Fruit fly (Drosophila melanogaster): ENCODE data around the gene CG8891.

CG8891 gene

dm6 chr2L:5001582-5001929, 22.4 kb upstream of the CG8891 start:
- no peak for TF ChIP-seq Mio (GFP tag; optimal IDR thresholded peaks at IDR 0.05)
- TF ChIP-seq Hr83 (GFP tag; optimal IDR thresholded peaks at IDR 0.05; ENCODE audit: poor library complexity, severe bottlenecking), result no peak
- no peak for TF ChIP-seq fru (GFP tag; optimal IDR thresholded peaks at IDR 0.05)
- TF ChIP-seq tai (GFP tag; optimal IDR thresholded peaks at IDR 0.05), result no peak
- no peak for TF ChIP-seq sage (GFP tag; optimal IDR thresholded peaks at IDR 0.05)
- TF ChIP-seq br (GFP tag; optimal IDR thresholded peaks at IDR 0.05), result no peak
- no peak for TF ChIP-seq GATAd (GFP tag; optimal IDR thresholded peaks at IDR 0.05)
- TF ChIP-seq lola (GFP tag; optimal IDR thresholded peaks at IDR 0.05), result no peak
- peak; percentile 40 for TF ChIP-seq brk (GFP tag; optimal IDR thresholded peaks at IDR 0.05)
- TF ChIP-seq Jra (GFP tag; optimal IDR thresholded peaks at IDR 0.05), result no peak
- TF ChIP-seq h (GFP tag; optimal IDR thresholded peaks at IDR 0.05), result no peak
- TF ChIP-seq foxo (GFP tag; optimal IDR thresholded peaks at IDR 0.05), result peak in 1 of 2 experiments; percentile 34

DNA sequence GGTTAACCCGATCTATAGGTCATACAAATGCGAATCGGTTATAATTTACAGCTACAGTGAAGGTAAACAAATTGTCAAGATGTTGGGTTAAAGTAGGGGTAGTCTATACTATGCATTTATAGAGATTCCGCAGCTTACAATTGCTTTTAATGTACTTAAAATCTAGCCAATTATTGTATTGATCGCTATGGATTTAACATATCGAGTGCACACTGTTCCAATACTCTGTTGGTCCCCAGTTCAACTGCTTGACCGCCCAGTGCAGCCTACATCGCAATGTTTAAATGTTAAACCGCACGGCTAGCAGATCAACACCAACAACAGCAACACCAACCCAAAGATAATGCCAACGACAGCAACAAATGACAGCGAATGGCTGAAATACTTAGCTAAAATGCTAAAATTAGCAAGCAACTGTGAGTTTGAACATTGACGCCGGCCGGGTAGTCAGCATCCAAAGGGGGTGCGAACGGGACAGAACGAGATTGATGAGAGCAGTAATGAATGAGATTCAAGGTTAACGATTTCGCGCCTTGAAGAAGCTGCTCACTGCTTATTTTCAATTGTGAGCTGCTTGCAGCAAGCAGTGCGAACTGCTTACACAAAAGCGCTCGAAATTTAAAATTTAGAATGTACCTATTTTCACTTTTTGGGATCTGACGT, 21.9 kb upstream of the CG8891 start:
- no peak for TF ChIP-seq usp (GFP tag; optimal IDR thresholded peaks at IDR 0.05)
- no peak for TF ChIP-seq psq (GFP tag; optimal IDR thresholded peaks at IDR 0.05)
- TF ChIP-seq Rel (GFP tag; optimal IDR thresholded peaks at IDR 0.05), result no peak
- peak; percentile 13 for TF ChIP-seq Rel (tag; optimal IDR thresholded peaks at IDR 0.05)
- TF ChIP-seq woc (GFP tag; optimal IDR thresholded peaks at IDR 0.05), result no peak
- peak; percentile 77 for TF ChIP-seq Dif (GFP tag; optimal IDR thresholded peaks at IDR 0.05; ENCODE audit: partially characterized antibody)
- no peak for TF ChIP-seq foxo (GFP tag; optimal IDR thresholded peaks at IDR 0.05)
- TF ChIP-seq Vsx2 (GFP tag; optimal IDR thresholded peaks at IDR 0.05; ENCODE audit: partially characterized antibody), result peak; percentile 23
- TF ChIP-seq sv (GFP tag; optimal IDR thresholded peaks at IDR 0.05), result peak; percentile 7
- TF ChIP-seq N (GFP tag; optimal IDR thresholded peaks at IDR 0.05), result peak; percentile 97
- TF ChIP-seq Hr78 (GFP tag; optimal IDR thresholded peaks at IDR 0.05), result peak; percentile 61
- peak; percentile 76 for TF ChIP-seq Myc (optimal IDR thresholded peaks at IDR 0.05)
- TF ChIP-seq lola (GFP tag; optimal IDR thresholded peaks at IDR 0.05), result peak; percentile 93

- peak; percentile 96 for TF ChIP-seq woc (GFP tag; optimal IDR thresholded peaks at IDR 0.05)
- TF ChIP-seq GATAd (GFP tag; optimal IDR thresholded peaks at IDR 0.05), result no peak
- peak; percentile 21 for TF ChIP-seq Dif (GFP tag; optimal IDR thresholded peaks at IDR 0.05; ENCODE audit: partially characterized antibody)
- no peak for TF ChIP-seq Hr83 (GFP tag; optimal IDR thresholded peaks at IDR 0.05; ENCODE audit: poor library complexity, severe bottlenecking)
- peak; percentile 76 for TF ChIP-seq CG32264 (GFP tag; optimal IDR thresholded peaks at IDR 0.05)
- TF ChIP-seq sage (GFP tag; optimal IDR thresholded peaks at IDR 0.05), result peak; percentile 69
- peak; percentile 88 for TF ChIP-seq OdsH (GFP tag; optimal IDR thresholded peaks at IDR 0.05)
- TF ChIP-seq lola (GFP tag; optimal IDR thresholded peaks at IDR 0.05), result no peak
- peak; percentile 91 for TF ChIP-seq ey (GFP tag; optimal IDR thresholded peaks at IDR 0.05)
- TF ChIP-seq br (GFP tag; optimal IDR thresholded peaks at IDR 0.05), result peak; percentile 93
- TF ChIP-seq Hnf4 (GFP tag; optimal IDR thresholded peaks at IDR 0.05), result peak; percentile 85
- no peak for TF ChIP-seq Vsx2 (GFP tag; optimal IDR thresholded peaks at IDR 0.05; ENCODE audit: partially characterized antibody)
- peak; percentile 6 for TF ChIP-seq Mio (GFP tag; optimal IDR thresholded peaks at IDR 0.05)
- TF ChIP-seq h (GFP tag; optimal IDR thresholded peaks at IDR 0.05), result peak; percentile 92
- peak; percentile 73 for TF ChIP-seq dmrt93B (GFP tag; optimal IDR thresholded peaks at IDR 0.05)
- TF ChIP-seq Hr78 (GFP tag; optimal IDR thresholded peaks at IDR 0.05), result no peak
- peak; percentile 52 to 88 for TF ChIP-seq foxo (GFP tag; optimal IDR thresholded peaks at IDR 0.05)
- TF ChIP-seq Sp1 (GFP tag; optimal IDR thresholded peaks at IDR 0.05), result peak; percentile 96
- TF ChIP-seq fru (GFP tag; optimal IDR thresholded peaks at IDR 0.05), result peak; percentile 95
- TF ChIP-seq rgr (GFP tag; optimal IDR thresholded peaks at IDR 0.05), result peak; percentile 85
- peak; percentile 76 for TF ChIP-seq CG9705 (GFP tag; optimal IDR thresholded peaks at IDR 0.05)
- no peak for TF ChIP-seq dl (GFP tag; optimal IDR thresholded peaks at IDR 0.05; ENCODE audit: insufficient read depth in 1 of 2, partially characterized antibody in 2 of 2)
- TF ChIP-seq HLH106 (tag; optimal IDR thresholded peaks at IDR 0.05), result peak; percentile 89
- peak; percentile 64 for TF ChIP-seq sv (GFP tag; optimal IDR thresholded peaks at IDR 0.05)
- peak; percentile 89 for TF ChIP-seq psq (GFP tag; optimal IDR thresholded peaks at IDR 0.05)
- no peak for TF ChIP-seq Myc (optimal IDR thresholded peaks at IDR 0.05)
- peak; percentile 84 for TF ChIP-seq tai (GFP tag; optimal IDR thresholded peaks at IDR 0.05)
- no peak for TF ChIP-seq usp (GFP tag; optimal IDR thresholded peaks at IDR 0.05)
- TF ChIP-seq Rel (GFP tag; optimal IDR thresholded peaks at IDR 0.05), result peak; percentile 63
- peak; percentile 62 for TF ChIP-seq Rel (tag; optimal IDR thresholded peaks at IDR 0.05)
- TF ChIP-seq Dfd (GFP tag; optimal IDR thresholded peaks at IDR 0.05), result no peak
- peak; percentile 51 for TF ChIP-seq dsf (GFP tag; optimal IDR thresholded peaks at IDR 0.05; ENCODE audit: borderline replicate concordance)
- TF ChIP-seq CrebA (GFP tag; optimal IDR thresholded peaks at IDR 0.05; ENCODE audit: borderline replicate concordance), result no peak
- no peak for TF ChIP-seq N (GFP tag; optimal IDR thresholded peaks at IDR 0.05)
- no peak for TF ChIP-seq Abd-B (GFP tag; optimal IDR thresholded peaks at IDR 0.05)
- TF ChIP-seq pan (optimal IDR thresholded peaks at IDR 0.05), result no peak
- TF ChIP-seq jim (GFP tag; optimal IDR thresholded peaks at IDR 0.05), result no peak
- TF ChIP-seq Jra (GFP tag; optimal IDR thresholded peaks at IDR 0.05), result peak; percentile 82
- peak; percentile 71 for TF ChIP-seq brk (GFP tag; optimal IDR thresholded peaks at IDR 0.05)
Observed at dm6 chr2L:5000287-5000871, 21.2 kb upstream of the CG8891 start.
